Worm (Caenorhabditis elegans) whole organism, L3 larva: ENCODE data around the gene B0244.4.

Source experiments
- ceh-9 ChIP-seq: sonication (generic microtip); optimal IDR thresholded peaks from 2 replicates; lab custom pipeline; 2018; ENCODE audit warnings: missing biosample characterization, missing genetic modification characterization
- egl-27 ChIP-seq: sonication (generic microtip); optimal IDR thresholded peaks from 4 replicates; lab custom pipeline; 2017; ENCODE audit warnings: missing biosample characterization, missing genetic modification reagents, missing genetic modification characterization
- fkh-10 ChIP-seq: sonication (generic microtip); optimal IDR thresholded peaks from 2 replicates; lab custom pipeline; 2017; ENCODE audit warnings: missing biosample characterization, missing genetic modification reagents, missing genetic modification characterization
- nhr-237 ChIP-seq: fragments of 150-350 bp; optimal IDR thresholded peaks from 2 replicates; lab custom pipeline; 2014; ENCODE audit warnings: missing biosample characterization, missing genetic modification characterization
- nhr-76 ChIP-seq: fragments of 150-350 bp; sonication (generic microtip); optimal IDR thresholded peaks from 5 replicates; lab custom pipeline; 2014; ENCODE audit warnings: missing biosample characterization, missing genetic modification characterization
- nhr-77 ChIP-seq: fragments of 150-350 bp; optimal IDR thresholded peaks from 2 replicates; lab custom pipeline; 2014; ENCODE audit warnings: missing biosample characterization, missing genetic modification characterization
- tbx-2 ChIP-seq: sonication (generic microtip); optimal IDR thresholded peaks from 2 replicates; lab custom pipeline; 2016; ENCODE audit warnings: mild to moderate bottlenecking, missing genetic modification characterization, missing compliant biosample characterization
- zag-1 ChIP-seq: fragments of 150-350 bp; optimal IDR thresholded peaks from 2 replicates; lab custom pipeline; 2014; ENCODE audit warnings: missing biosample characterization, missing genetic modification characterization

- TF ChIP-seq tbx-2 (peak; percentile 58), nhr-76 (tag; lab: Kevin White, UChicago) (no peak), egl-27 (tag; lab: Kevin White, UChicago) (no peak), nhr-237 (no peak), ceh-9 (no peak), fkh-10 (GFP tag; lab: Kevin White, UChicago) (no peak), zag-1 (tag; lab: Kevin White, UChicago) (no peak), nhr-77 (tag; lab: Kevin White, UChicago) (no peak)
Observed at ce11 chrIII:5785273-5785929, 38.1 kb downstream of the B0244.4 start, which contains the start of gene Y37B11A.3.
